Worm (Caenorhabditis elegans) whole organism, late embryonic: Measurements from ENCODE around the gene rps-11.

Source experiments
- F13H6.1 ChIP-seq: sonication (generic microtip); optimal IDR thresholded peaks from 2 replicates; lab custom pipeline; 2016; ENCODE audit warnings: missing genetic modification characterization, missing compliant biosample characterization
- Y22D7AL.16 ChIP-seq: sonication (generic microtip); optimal IDR thresholded peaks from 2 replicates; lab custom pipeline; 2016; ENCODE audit warnings: missing genetic modification characterization, missing compliant biosample characterization
- hlh-13 ChIP-seq: fragments of 200-800 bp; sonication (Bioruptor generic); optimal IDR thresholded peaks from 2 replicates; lab custom pipeline; 2018; ENCODE audit warnings: mild to moderate bottlenecking, missing genetic modification characterization, missing compliant biosample characterization
- hlh-8 ChIP-seq: sonication (generic microtip); optimal IDR thresholded peaks from 2 replicates; lab custom pipeline; 2016; ENCODE audit warnings: missing genotype, missing genetic modification characterization, missing compliant biosample characterization
- mec-3 ChIP-seq: sonication (generic microtip); optimal IDR thresholded peaks from 2 replicates; lab custom pipeline; 2016; ENCODE audit warnings: borderline replicate concordance, missing genetic modification characterization, missing compliant biosample characterization
- pat-9 ChIP-seq: fragments of 200-800 bp; sonication (Bioruptor generic); optimal IDR thresholded peaks from 2 replicates; lab custom pipeline; 2018; ENCODE audit warnings: mild to moderate bottlenecking, missing genetic modification characterization, moderate library complexity, missing compliant biosample characterization
- rnt-1 ChIP-seq: sonication (generic microtip); optimal IDR thresholded peaks from 2 replicates; lab custom pipeline; 2016; ENCODE audit warnings: missing genetic modification characterization, missing compliant biosample characterization

DNA sequence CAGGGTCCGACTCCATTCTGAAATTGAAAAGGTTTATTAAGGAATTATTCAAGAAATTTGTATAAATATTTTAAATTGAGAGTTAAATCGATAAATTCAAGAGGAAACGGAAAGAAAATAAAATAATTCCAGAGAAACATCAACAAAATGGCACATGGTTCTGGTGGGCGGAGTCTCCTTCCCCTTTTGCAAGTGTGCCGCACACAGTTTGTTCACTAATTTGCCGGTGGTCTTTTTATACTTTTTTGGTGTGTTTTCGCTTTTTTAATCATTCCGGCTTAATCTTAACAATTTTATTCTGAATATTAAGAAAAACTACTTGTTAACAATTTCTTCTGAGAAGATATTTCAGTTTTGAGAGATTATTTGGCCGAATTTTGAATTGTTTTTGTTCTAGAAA lies 2.5 kb downstream of the rps-11 start, which contains the start of the genes ragc-1 and Y24F12A.1:
- no peak for TF ChIP-seq rnt-1 (tag; lab: Kevin White, UChicago)
- TF ChIP-seq pat-9 (tag; lab: Kevin White, UChicago), result peak; percentile 19
- TF ChIP-seq hlh-13 (GFP tag; lab: Kevin White, UChicago), result no peak
- no peak for TF ChIP-seq mec-3 (tag; lab: Kevin White, UChicago)
- TF ChIP-seq F13H6.1 (tag; lab: Kevin White, UChicago), result no peak
- no peak for TF ChIP-seq hlh-8 (tag; lab: Kevin White, UChicago)
- no peak for TF ChIP-seq Y22D7AL.16
